Fruit fly (Drosophila melanogaster): ENCODE data around the gene CG5877.

Gene CG5877

DNA sequence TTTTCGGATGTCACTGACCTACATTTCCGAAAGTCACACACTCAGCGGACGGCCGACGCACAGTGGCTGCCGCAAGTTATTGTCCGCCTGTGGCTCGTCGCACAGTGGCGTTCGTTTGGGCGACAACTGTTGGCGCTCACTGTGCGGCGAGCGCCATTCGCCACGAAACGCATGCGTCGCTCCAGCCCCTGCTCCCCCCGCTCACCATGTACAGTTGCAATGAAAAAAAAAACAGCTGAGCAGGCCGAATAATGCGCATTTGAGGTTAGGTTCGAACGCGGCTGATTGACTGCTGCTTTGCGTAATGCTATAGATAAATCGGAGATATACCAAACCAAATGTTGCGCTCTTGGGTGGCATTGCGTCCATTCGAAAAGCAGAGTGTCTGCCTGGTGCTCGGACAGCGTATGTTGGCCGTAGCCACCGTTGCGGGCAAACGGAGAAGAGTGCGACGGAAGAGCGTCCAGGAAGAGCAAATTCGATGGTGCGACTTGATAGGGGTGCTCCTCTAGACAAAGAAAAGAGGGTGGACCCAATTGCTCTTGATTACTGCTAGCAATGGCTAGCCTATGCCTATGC lies 30.6 kb downstream of the CG5877 start (continued):
- TF ChIP-seq Aef1 (GFP tag; IDR thresholded peaks at IDR 0.05) (peak; percentile 90), CG4360 (GFP tag; IDR thresholded peaks at IDR 0.05) (peak; percentile 59), CG6683 (GFP tag; optimal IDR thresholded peaks at IDR 0.05) (peak; percentile 70), CG18011 (GFP tag; optimal IDR thresholded peaks at IDR 0.05) (peak; percentile 70), trem (tag; optimal IDR thresholded peaks at IDR 0.05) (peak; percentile 24), hbn (GFP tag; IDR thresholded peaks at IDR 0.05; ENCODE audit: partially characterized antibody) (no peak), CG2678 (tag; optimal IDR thresholded peaks at IDR 0.05) (peak; percentile 72), CG31388 (GFP tag; optimal IDR thresholded peaks at IDR 0.05) (no peak), dysf (GFP tag; IDR thresholded peaks at IDR 0.05) (peak; percentile 85), crol (GFP tag; IDR thresholded peaks at IDR 0.05) (peak; percentile 100), en (GFP tag; optimal IDR thresholded peaks at IDR 0.05) (peak; percentile 59), Deaf1 (tag; optimal IDR thresholded peaks at IDR 0.05) (peak; percentile 77), CG8478 (optimal IDR thresholded peaks at IDR 0.05) (no peak), salm (tag; optimal IDR thresholded peaks at IDR 0.05) (peak; percentile 14), pzg (GFP tag; optimal IDR thresholded peaks at IDR 0.05) (peak; percentile 79), CG10431 (GFP tag; optimal IDR thresholded peaks at IDR 0.05) (peak; percentile 79), CG2712 (tag; optimal IDR thresholded peaks at IDR 0.05) (peak; percentile 65), pnt (GFP tag; optimal IDR thresholded peaks at IDR 0.05) (peak; percentile 87), CG1602 (GFP tag; optimal IDR thresholded peaks at IDR 0.05) (peak; percentile 65), Scr (GFP tag; IDR thresholded peaks at IDR 0.05; ENCODE audit: partially characterized antibody) (0 out of 2 replicates have a peak, but pooled peaks have one; percentile 30), CG3065 (GFP tag; optimal IDR thresholded peaks at IDR 0.05) (peak; percentile 36), Taf1 (GFP tag; IDR thresholded peaks at IDR 0.05) (peak; percentile 82), ssp (GFP tag; IDR thresholded peaks at IDR 0.05) (peak; percentile 77), CG9727 (GFP tag; optimal IDR thresholded peaks at IDR 0.05) (peak; percentile 67), schlank (tag; optimal IDR thresholded peaks at IDR 0.05) (peak; percentile 81), CG1647 (GFP tag; optimal IDR thresholded peaks at IDR 0.05) (peak; percentile 82), nau (GFP tag; optimal IDR thresholded peaks at IDR 0.05) (peak; percentile 75), Meics (GFP tag; optimal IDR thresholded peaks at IDR 0.05) (peak; percentile 82), Xrp1 (GFP tag; IDR thresholded peaks at IDR 0.05) (peak; percentile 83), so (GFP tag; IDR thresholded peaks at IDR 0.05) (peak; percentile 87), Dad (GFP tag; optimal IDR thresholded peaks at IDR 0.05) (peak; percentile 84), Optix (GFP tag; IDR thresholded peaks at IDR 0.05) (peak; percentile 89), scrt (GFP tag; optimal IDR thresholded peaks at IDR 0.05) (peak; percentile 64), klu (GFP tag; IDR thresholded peaks at IDR 0.05) (peak; percentile 72), dm (GFP tag; optimal IDR thresholded peaks at IDR 0.05) (peak; percentile 96), Dek (tag; optimal IDR thresholded peaks at IDR 0.05) (peak; percentile 79), caup (GFP tag; optimal IDR thresholded peaks at IDR 0.05; ENCODE audit: severe bottlenecking) (peak; percentile 89), CG1832 (GFP tag; optimal IDR thresholded peaks at IDR 0.05) (peak; percentile 26), Hand (GFP tag; optimal IDR thresholded peaks at IDR 0.05) (peak; percentile 59), CG6765 (GFP tag; optimal IDR thresholded peaks at IDR 0.05) (peak; percentile 76), HLH4C (GFP tag; IDR thresholded peaks at IDR 0.05; ENCODE audit: partially characterized antibody) (peak; percentile 44; the same call in 1 of the 3 replicates), CG1233 (GFP tag; optimal IDR thresholded peaks at IDR 0.05) (peak; percentile 72), gcm (GFP tag; optimal IDR thresholded peaks at IDR 0.05) (peak; percentile 43), sqz (GFP tag; optimal IDR thresholded peaks at IDR 0.05) (peak; percentile 98), Sry-δ (GFP tag; optimal IDR thresholded peaks at IDR 0.05) (peak; percentile 56), exex (tag; optimal IDR thresholded peaks at IDR 0.05) (peak; percentile 51), kay (GFP tag; optimal IDR thresholded peaks at IDR 0.05) (peak; percentile 88), MTF-1 (GFP tag; optimal IDR thresholded peaks at IDR 0.05; ENCODE audit: borderline replicate concordance) (peak; percentile 87), dmrt99B (tag; optimal IDR thresholded peaks at IDR 0.05) (peak; percentile 73), Awh (GFP tag; IDR thresholded peaks at IDR 0.05) (peak; percentile 91)

Data from whole organism, embryonic.